Worm (Caenorhabditis elegans) whole organism, L2 larva: ENCODE results near the gene ints-11.

ENCODE experiments used
- C34F6.9 ChIP-seq: fragments of 150-350 bp; optimal IDR thresholded peaks from 2 replicates; lab custom pipeline; 2014; ENCODE audit warnings: missing biosample characterization, missing genetic modification characterization
- F13H6.1 ChIP-seq: sonication (generic microtip); optimal IDR thresholded peaks from 2 replicates; lab custom pipeline; 2016; ENCODE audit warnings: missing genetic modification characterization, missing compliant biosample characterization
- ZK546.5 ChIP-seq: sonication (generic microtip); optimal IDR thresholded peaks from 2 replicates; lab custom pipeline; 2017; ENCODE audit warnings: missing biosample characterization, missing genetic modification characterization
- ama-1 ChIP-seq: fragments of 150-350 bp; optimal IDR thresholded peaks from 2 replicates; lab custom pipeline; 2018; ENCODE audit warnings: inconsistent platforms
- blmp-1 ChIP-seq: sonication (generic microtip); optimal IDR thresholded peaks from 2 replicates; lab custom pipeline; 2017; ENCODE audit warnings: missing genetic modification characterization, mild to moderate bottlenecking, missing compliant biosample characterization, antibody characterized with exemption, moderate library complexity; ENCODE audit not compliant: insufficient read depth
- ceh-16 ChIP-seq: fragments of 150-350 bp; optimal IDR thresholded peaks from 2 replicates; lab custom pipeline; 2014; ENCODE audit warnings: missing biosample characterization, missing genetic modification characterization
- crh-2 ChIP-seq: sonication (generic microtip); optimal IDR thresholded peaks from 2 replicates; lab custom pipeline; 2017; ENCODE audit warnings: missing biosample characterization, missing genetic modification characterization
- egl-27 ChIP-seq: sonication (generic microtip); optimal IDR thresholded peaks from 3 replicates; lab custom pipeline; 2017; ENCODE audit warnings: missing biosample characterization, missing genetic modification reagents, missing genetic modification characterization
- elt-1 ChIP-seq: fragments of 150-350 bp; optimal IDR thresholded peaks from 2 replicates; lab custom pipeline; 2014; ENCODE audit warnings: missing biosample characterization, missing genetic modification characterization
- fos-1 ChIP-seq: fragments of 150-350 bp; optimal IDR thresholded peaks from 2 replicates; lab custom pipeline; 2014; ENCODE audit warnings: missing biosample characterization, missing genetic modification characterization
- gmeb-1 ChIP-seq: fragments of 150-350 bp; optimal IDR thresholded peaks from 2 replicates; lab custom pipeline; 2014; ENCODE audit warnings: missing biosample characterization, missing genetic modification characterization
- lin-13 ChIP-seq: fragments of 150-350 bp; optimal IDR thresholded peaks from 2 replicates; lab custom pipeline; 2014; ENCODE audit warnings: missing biosample characterization, missing genetic modification reagents, missing genetic modification characterization
- lsy-2 ChIP-seq, 2 experiments: fragments of 150-350 bp in 1 of 2; sonication (generic microtip) in 1 of 2; optimal IDR thresholded peaks; 2 replicates each; lab custom pipeline; 2014 to 2017; ENCODE audit warnings: missing biosample characterization in 2 of 2, missing genetic modification characterization in 2 of 2
- mab-5 ChIP-seq: fragments of 150-350 bp; optimal IDR thresholded peaks from 2 replicates; lab custom pipeline; 2014; ENCODE audit warnings: missing biosample characterization, missing genetic modification characterization
- mdl-1 ChIP-seq, 2 experiments: fragments of 150-350 bp in 1 of 2; sonication (generic microtip) in 1 of 2; optimal IDR thresholded peaks; 2 replicates each; lab custom pipeline; 2017; ENCODE audit warnings: missing biosample characterization in 2 of 2, missing genetic modification characterization in 2 of 2
- nhr-12 ChIP-seq: fragments of 150-350 bp; optimal IDR thresholded peaks from 2 replicates; lab custom pipeline; 2014; ENCODE audit warnings: missing biosample characterization, missing genetic modification characterization
- nhr-129 ChIP-seq: fragments of 150-350 bp; optimal IDR thresholded peaks from 2 replicates; lab custom pipeline; 2014; ENCODE audit warnings: missing biosample characterization, missing genetic modification characterization
- nhr-21 ChIP-seq: fragments of 150-350 bp; optimal IDR thresholded peaks from 2 replicates; lab custom pipeline; 2014; ENCODE audit warnings: missing biosample characterization, missing genetic modification characterization
- nhr-25 ChIP-seq: fragments of 150-350 bp; sonication (generic microtip); optimal IDR thresholded peaks from 3 replicates; lab custom pipeline; 2014; ENCODE audit warnings: missing biosample characterization, missing genetic modification characterization
- skn-1 ChIP-seq: sonication (generic microtip); optimal IDR thresholded peaks from 2 replicates; lab custom pipeline; 2017; ENCODE audit warnings: missing biosample characterization, missing genetic modification characterization
- sma-3 ChIP-seq: sonication (generic microtip); optimal IDR thresholded peaks from 2 replicates; lab custom pipeline; 2016; ENCODE audit warnings: missing genetic modification reagents, missing genetic modification characterization, missing compliant biosample characterization
- sma-9 ChIP-seq, 2 experiments: fragments of 150-350 bp in 1 of 2; sonication (generic microtip) in 1 of 2; optimal IDR thresholded peaks; 2 replicates each; lab custom pipeline; 2014 to 2016; ENCODE audit warnings: missing genetic modification characterization in 2 of 2, mild to moderate bottlenecking in 1 of 2, missing biosample characterization in 1 of 2, missing compliant biosample characterization in 1 of 2, missing genetic modification reagents in 1 of 2, moderate library complexity in 1 of 2
- snpc-4 ChIP-seq: fragments of 150-350 bp; optimal IDR thresholded peaks from 2 replicates; lab custom pipeline; 2014; ENCODE audit warnings: missing biosample characterization, missing genetic modification characterization
- unc-55 ChIP-seq: fragments of 150-350 bp; sonication (generic microtip); optimal IDR thresholded peaks from 3 replicates; lab custom pipeline; 2014; ENCODE audit warnings: missing biosample characterization, missing genetic modification reagents, missing genetic modification characterization
- unc-62 ChIP-seq: fragments of 150-350 bp; optimal IDR thresholded peaks from 2 replicates; lab custom pipeline; 2014; ENCODE audit warnings: missing biosample characterization, missing genetic modification reagents, missing genetic modification characterization

The ints-11 gene

DNA sequence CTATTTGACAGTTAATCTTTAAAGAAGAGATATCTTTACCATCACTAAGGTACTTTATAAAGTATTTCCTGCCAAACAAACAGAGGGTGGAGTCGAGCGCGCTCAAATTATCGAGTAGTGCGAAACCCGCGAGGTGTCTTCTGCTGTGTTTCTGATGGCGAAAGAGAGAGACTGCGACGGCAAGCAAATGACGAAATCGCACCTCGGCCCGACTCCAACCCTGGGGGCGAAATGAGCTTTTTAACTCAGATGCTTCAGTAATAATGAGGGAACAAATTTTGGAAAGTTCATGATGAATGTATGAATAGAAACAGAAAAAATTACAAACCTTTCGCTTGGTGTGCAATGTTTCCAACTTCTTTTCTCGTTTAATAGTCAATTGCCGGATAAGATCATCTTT lies 51.8 kb downstream of the ints-11 start:
- TF ChIP-seq gmeb-1 (tag; lab: Kevin White, UChicago), result peak; percentile 74
- peak; percentile 24 to 34 for TF ChIP-seq mdl-1 (tag; optimal IDR thresholded peaks at IDR 0.05; lab: Kevin White, UChicago)
- peak; percentile 98 for TF ChIP-seq snpc-4 (tag; lab: Kevin White, UChicago)
- peak; percentile 12 for TF ChIP-seq ceh-16
- TF ChIP-seq nhr-12 (tag; lab: Kevin White, UChicago), result no peak
- peak; percentile 63 for TF ChIP-seq F13H6.1 (tag; lab: Kevin White, UChicago)
- TF ChIP-seq skn-1, result peak; percentile 14
- no peak for TF ChIP-seq mab-5 (tag; lab: Kevin White, UChicago)
- TF ChIP-seq C34F6.9 (tag; lab: Kevin White, UChicago), result peak; percentile 18
- peak; percentile 85 for TF ChIP-seq nhr-129 (tag; lab: Kevin White, UChicago)
- TF ChIP-seq lin-13 (GFP tag; lab: Kevin White, UChicago), result peak; percentile 71
- no peak for TF ChIP-seq ZK546.5 (tag; lab: Kevin White, UChicago)
- peak; percentile 84 for TF ChIP-seq sma-3 (GFP tag; lab: Kevin White, UChicago)
- peak; percentile 55 for TF ChIP-seq nhr-21
- peak; percentile 64 for TF ChIP-seq unc-55
- peak; percentile 69 for TF ChIP-seq crh-2
- peak; percentile 28 for TF ChIP-seq blmp-1
- TF ChIP-seq elt-1 (tag; lab: Kevin White, UChicago), result no peak
- TF ChIP-seq nhr-25 (tag; lab: Kevin White, UChicago), result peak; percentile 59
- peak; percentile 63 for TF ChIP-seq egl-27
- peak; percentile 78 for TF ChIP-seq fos-1
- peak; percentile 84 for TF ChIP-seq ama-1
- peak; percentile 67 for TF ChIP-seq sma-9 (GFP tag; optimal IDR thresholded peaks at IDR 0.05; lab: Kevin White, UChicago)
- no peak for TF ChIP-seq sma-9 (tag; optimal IDR thresholded peaks at IDR 0.05; lab: Kevin White, UChicago)
- no peak for TF ChIP-seq unc-62 (GFP tag; lab: Kevin White, UChicago)
- peak; percentile 51 for TF ChIP-seq lsy-2 (tag; optimal IDR thresholded peaks at IDR 0.05; lab: Kevin White, UChicago)
